Fruit fly (Drosophila melanogaster) Kc167 (cell line): Measurements from ENCODE around the gene squ.

Source experiments
- Myc ChIP-seq: fragments of >200 bp; optimal IDR thresholded peaks from 2 replicates; lab custom pipeline; 2017; ENCODE audit warnings: missing external identifiers
- Sin3A ChIP-seq: fragments of >200 bp; optimal IDR thresholded peaks from 2 replicates; lab custom pipeline; 2018; ENCODE audit warnings: missing external identifiers
- h ChIP-seq: fragments of >200 bp; optimal IDR thresholded peaks from 3 replicates; lab custom pipeline; 2018; ENCODE audit warnings: missing external identifiers
- insv ChIP-seq: fragments of >200 bp; optimal IDR thresholded peaks from 3 replicates; lab custom pipeline; 2018; ENCODE audit warnings: missing external identifiers
- ttk ChIP-seq: sonication (Bioruptor generic); optimal IDR thresholded peaks from 2 replicates; lab custom pipeline; 2017; ENCODE audit warnings: missing external identifiers

dm6 chr2L:16645479-16646302, 34.2 kb upstream of the squ start:
- TF ChIP-seq h (lab: Kevin White, UChicago) = no peak
- no peak for TF ChIP-seq Myc (lab: Kevin White, UChicago)
- no peak for TF ChIP-seq Sin3A (lab: Kevin White, UChicago)
- no peak for TF ChIP-seq ttk
- no peak for TF ChIP-seq insv (lab: Kevin White, UChicago)
